Fruit fly (Drosophila melanogaster) whole organism, embryonic: ENCODE data around the gene CG4465.

Experiments
- Aef1 ChIP-seq: fragments of 200-800 bp; sonication (Bioruptor generic); IDR thresholded peaks from 3 replicates; pipeline ENCODE4 v1.3.6; 2022; ENCODE audit warnings: missing biosample characterization, missing genetic modification characterization
- CG10147 ChIP-seq: fragments of 200-800 bp; sonication (Bioruptor generic); optimal IDR thresholded peaks from 2 replicates; lab custom pipeline; 2019; ENCODE audit warnings: missing biosample characterization, mild to moderate bottlenecking, missing genetic modification characterization, moderate library complexity
- CG10959 ChIP-seq: fragments of 200-800 bp; sonication (Bioruptor generic); IDR thresholded peaks from 2 replicates; pipeline ENCODE4 v1.3.6; 2022; ENCODE audit warnings: missing biosample characterization, missing genetic modification characterization
- CG11456 ChIP-seq: fragments of 200-800 bp; sonication (Bioruptor generic); IDR thresholded peaks from 3 replicates; pipeline ENCODE4 v1.3.6; 2022; ENCODE audit warnings: missing biosample characterization, missing genetic modification characterization
- CG12659 ChIP-seq: fragments of 200-800 bp; sonication (Bioruptor generic); optimal IDR thresholded peaks from 3 replicates; lab custom pipeline; 2017; ENCODE audit warnings: mild to moderate bottlenecking, missing biosample characterization, missing genetic modification reagents, missing genetic modification characterization
- CG13624 ChIP-seq: fragments of 200-800 bp; sonication (Bioruptor generic); optimal IDR thresholded peaks from 2 replicates; lab custom pipeline; 2016; ENCODE audit warnings: missing biosample characterization, missing genetic modification characterization
- CG13775 ChIP-seq: fragments of 200-800 bp; sonication (Bioruptor generic); optimal IDR thresholded peaks from 3 replicates; lab custom pipeline; 2017; ENCODE audit warnings: missing biosample characterization, mild to moderate bottlenecking, missing genetic modification characterization
- CG14014 ChIP-seq: fragments of 200-800 bp; sonication (Bioruptor generic); IDR thresholded peaks from 2 replicates; pipeline ENCODE4 v1.3.6; 2022; ENCODE audit warnings: missing biosample characterization, missing genetic modification characterization
- CG15479 ChIP-seq: fragments of 200-800 bp; sonication (Bioruptor generic); optimal IDR thresholded peaks from 3 replicates; lab custom pipeline; 2019; ENCODE audit warnings: missing biosample characterization, mild to moderate bottlenecking, missing genetic modification characterization, moderate library complexity
- CG18599 ChIP-seq: fragments of 200-800 bp; sonication (Bioruptor generic); optimal IDR thresholded peaks from 3 replicates; lab custom pipeline; 2017; ENCODE audit warnings: missing biosample characterization, missing genetic modification characterization, mild to moderate bottlenecking, moderate library complexity, missing genetic modification reagents
- CG18619 ChIP-seq: fragments of 200-800 bp; sonication (Bioruptor generic); optimal IDR thresholded peaks from 3 replicates; lab custom pipeline; 2017; ENCODE audit warnings: missing biosample characterization, mild to moderate bottlenecking, missing genetic modification characterization
- CG43689 ChIP-seq: fragments of 200-800 bp; sonication (Bioruptor generic); IDR thresholded peaks from 2 replicates; pipeline ENCODE4 v1.3.6; 2022; ENCODE audit warnings: missing biosample characterization, missing genetic modification characterization
- CG5953 ChIP-seq: fragments of 200-800 bp; sonication (Bioruptor generic); IDR thresholded peaks from 2 replicates; pipeline ENCODE4 v1.3.6; 2022; ENCODE audit warnings: missing biosample characterization, missing genetic modification characterization
- CG6689 ChIP-seq: fragments of 200-800 bp; sonication (Bioruptor generic); IDR thresholded peaks from 2 replicates; pipeline ENCODE4 v1.3.6; 2022; ENCODE audit warnings: missing biosample characterization, missing genetic modification characterization
- CG6813 ChIP-seq: fragments of 200-800 bp; sonication (Bioruptor generic); optimal IDR thresholded peaks from 2 replicates; lab custom pipeline; 2017; ENCODE audit warnings: missing biosample characterization, missing genetic modification characterization, mild to moderate bottlenecking, moderate library complexity, missing genetic modification reagents
- CG8290 ChIP-seq, 3 experiments: fragments of 200-800 bp; sonication (Bioruptor generic); optimal IDR thresholded peaks; 2 replicates each; lab custom pipeline; 2016 to 2019; ENCODE audit warnings: missing biosample characterization in 3 of 3, missing genetic modification characterization in 3 of 3, mild to moderate bottlenecking in 2 of 3, moderate library complexity in 1 of 3
- D ChIP-seq, 2 experiments: fragments of 200-800 bp in 1 of 2; fragments of >200 bp in 1 of 2; sonication (Bioruptor generic) in 1 of 2; optimal IDR thresholded peaks; 2 replicates in 1 of 2; 3 replicates in 1 of 2; lab custom pipeline; 2017; ENCODE audit warnings: mild to moderate bottlenecking in 1 of 2, missing biosample characterization in 1 of 2, missing genetic modification characterization in 1 of 2, missing genetic modification reagents in 1 of 2
- Dfd ChIP-seq, 2 experiments: fragments of >200 bp; optimal IDR thresholded peaks; 2 replicates each; lab custom pipeline; 2017; ENCODE audit warnings: missing biosample characterization in 2 of 2, missing genetic modification characterization in 2 of 2
- Ets65A ChIP-seq: fragments of 200-800 bp; sonication (Bioruptor generic); peaks from one replicate; lab custom pipeline; 2016; ENCODE audit warnings: missing biosample characterization, missing genetic modification characterization
- Hr51 ChIP-seq, 2 experiments: fragments of 200-800 bp; sonication (Bioruptor generic); optimal IDR thresholded peaks; 2 replicates in 1 of 2; 3 replicates in 1 of 2; lab custom pipeline; 2016 to 2018; ENCODE audit warnings: missing biosample characterization in 2 of 2, missing genetic modification characterization in 2 of 2, mild to moderate bottlenecking in 1 of 2, moderate library complexity in 1 of 2
- Hsf ChIP-seq: fragments of 200-800 bp; sonication (Bioruptor generic); optimal IDR thresholded peaks from 3 replicates; lab custom pipeline; 2016; ENCODE audit warnings: missing biosample characterization, missing genetic modification characterization
- Jarid2 ChIP-seq: fragments of 200-800 bp; sonication (Bioruptor generic); optimal IDR thresholded peaks from 3 replicates; lab custom pipeline; 2017; ENCODE audit warnings: mild to moderate bottlenecking, missing biosample characterization, missing genetic modification reagents, missing genetic modification characterization
- Med ChIP-seq: fragments of 200-800 bp; sonication (Bioruptor generic); peaks from one replicate; lab custom pipeline; 2016; ENCODE audit warnings: missing biosample characterization, missing genetic modification characterization, mild to moderate bottlenecking, inconsistent platforms, moderate library complexity
- NK7.1 ChIP-seq: fragments of 200-800 bp; sonication (Bioruptor generic); optimal IDR thresholded peaks from 3 replicates; lab custom pipeline; 2016; ENCODE audit warnings: missing biosample characterization, missing genetic modification characterization
- Nf-YB ChIP-seq: fragments of 200-800 bp; sonication (Bioruptor generic); optimal IDR thresholded peaks from 3 replicates; lab custom pipeline; 2019; ENCODE audit warnings: missing biosample characterization, mild to moderate bottlenecking, missing genetic modification characterization, moderate library complexity
- Oaz ChIP-seq: fragments of 200-800 bp; sonication (Bioruptor generic); IDR thresholded peaks from 2 replicates; pipeline ENCODE4 v1.3.6; 2022; ENCODE audit warnings: missing biosample characterization, missing genetic modification characterization
- Oli ChIP-seq: fragments of 200-800 bp; sonication (Bioruptor generic); optimal IDR thresholded peaks from 2 replicates; lab custom pipeline; 2018; ENCODE audit warnings: missing biosample characterization, mild to moderate bottlenecking, missing genetic modification characterization, moderate library complexity
- Optix ChIP-seq: fragments of 200-800 bp; sonication (Bioruptor generic); IDR thresholded peaks from 3 replicates; pipeline ENCODE4 v1.3.6; 2022; ENCODE audit warnings: missing biosample characterization, missing genetic modification characterization
- Rfx ChIP-seq: fragments of 200-800 bp; sonication (Bioruptor generic); IDR thresholded peaks from 2 replicates; pipeline ENCODE4 v1.3.6; 2022; ENCODE audit warnings: missing biosample characterization, missing genetic modification characterization
- bsh ChIP-seq, 2 experiments: fragments of 200-800 bp; sonication (Bioruptor generic); optimal IDR thresholded peaks; 2 replicates each; lab custom pipeline; 2017 to 2018; ENCODE audit warnings: mild to moderate bottlenecking in 2 of 2, missing biosample characterization in 2 of 2, missing genetic modification characterization in 2 of 2, moderate library complexity in 1 of 2
- cato ChIP-seq: fragments of 200-800 bp; sonication (Bioruptor generic); optimal IDR thresholded peaks from 2 replicates; lab custom pipeline; 2016; ENCODE audit warnings: missing biosample characterization, missing genetic modification characterization, borderline replicate concordance
- ci ChIP-seq: fragments of 200-800 bp; sonication (Bioruptor generic); IDR thresholded peaks from 3 replicates; pipeline ENCODE4 v1.3.6; 2022; ENCODE audit warnings: missing biosample characterization, missing genetic modification characterization
- corto ChIP-seq: fragments of 200-800 bp; sonication (Bioruptor generic); optimal IDR thresholded peaks from 2 replicates; lab custom pipeline; 2016; ENCODE audit warnings: missing biosample characterization, mild to moderate bottlenecking, missing genetic modification characterization, moderate library complexity
- dati ChIP-seq: fragments of 200-800 bp; sonication (Bioruptor generic); IDR thresholded peaks from 2 replicates; pipeline ENCODE4 v1.3.6; 2022; ENCODE audit warnings: missing biosample characterization, missing genetic modification characterization
- dysf ChIP-seq: fragments of 200-800 bp; sonication (Bioruptor generic); IDR thresholded peaks from 3 replicates; pipeline ENCODE4 v1.3.6; 2022; ENCODE audit warnings: missing biosample characterization, missing genetic modification characterization
- grn ChIP-seq: fragments of 200-800 bp; sonication (Bioruptor generic); optimal IDR thresholded peaks from 3 replicates; lab custom pipeline; 2017; ENCODE audit warnings: missing biosample characterization, missing genetic modification characterization
- ken ChIP-seq: fragments of 200-800 bp; sonication (Bioruptor generic); IDR thresholded peaks from 3 replicates; pipeline ENCODE4 v1.3.6; 2022; ENCODE audit warnings: missing biosample characterization, missing genetic modification characterization
- kni ChIP-seq: fragments of 200-800 bp; sonication (Bioruptor generic); optimal IDR thresholded peaks from 3 replicates; lab custom pipeline; 2017; ENCODE audit warnings: mild to moderate bottlenecking, missing biosample characterization, missing genetic modification reagents, missing genetic modification characterization
- peb ChIP-seq: fragments of 200-800 bp; sonication (Bioruptor generic); IDR thresholded peaks from 2 replicates; pipeline ENCODE4 v1.3.6; 2022; ENCODE audit warnings: missing biosample characterization, missing genetic modification characterization
- pita ChIP-seq: fragments of 200-800 bp; sonication (Bioruptor generic); optimal IDR thresholded peaks from 2 replicates; lab custom pipeline; 2017; ENCODE audit warnings: missing biosample characterization, mild to moderate bottlenecking, missing genetic modification characterization
- pzg ChIP-seq: fragments of 200-800 bp; sonication (Bioruptor generic); optimal IDR thresholded peaks from 3 replicates; lab custom pipeline; 2018; ENCODE audit warnings: missing biosample characterization, mild to moderate bottlenecking, missing genetic modification characterization, moderate library complexity
- ranshi ChIP-seq: fragments of 200-800 bp; sonication (Bioruptor generic); IDR thresholded peaks from 2 replicates; pipeline ENCODE4 v1.3.6; 2022; ENCODE audit warnings: missing biosample characterization, missing genetic modification characterization
- row ChIP-seq: fragments of 200-800 bp; sonication (Bioruptor generic); IDR thresholded peaks from 3 replicates; pipeline ENCODE4 v1.3.6; 2022; ENCODE audit warnings: missing biosample characterization, missing genetic modification characterization
- scrt ChIP-seq: fragments of 200-800 bp; sonication (Bioruptor generic); optimal IDR thresholded peaks from 2 replicates; lab custom pipeline; 2018; ENCODE audit warnings: missing biosample characterization, mild to moderate bottlenecking, missing genetic modification characterization, moderate library complexity
- slbo ChIP-seq: fragments of 200-800 bp; sonication (Bioruptor generic); IDR thresholded peaks from 2 replicates; pipeline ENCODE4 v1.3.6; 2022; ENCODE audit warnings: missing biosample characterization, missing genetic modification characterization
- tgo ChIP-seq: fragments of 200-800 bp; sonication (Bioruptor generic); IDR thresholded peaks from 3 replicates; pipeline ENCODE4 v1.3.6; 2022; ENCODE audit warnings: missing biosample characterization, missing genetic modification characterization
- tna ChIP-seq: fragments of 200-800 bp; sonication (Bioruptor generic); IDR thresholded peaks from 2 replicates; pipeline ENCODE4 v1.3.6; 2022; ENCODE audit warnings: missing biosample characterization, missing genetic modification characterization; ENCODE audit not compliant: partially characterized antibody

Gene CG4465

dm6 chr3R:19875118-19875887 is 42.3 kb downstream of the CG4465 start, which contains the start of gene Mrp5:
Mrp5 (minus strand) TSS chr3R:19875678.
- peak; percentile 53; the same call in 1 of the 2 replicates for TF ChIP-seq CG14014 (GFP tag; lab: Robert Waterston, UW)
- peak; percentile 17 for TF ChIP-seq CG13624 (GFP tag; lab: Kevin White, UChicago)
- TF ChIP-seq Aef1 (GFP tag; lab: Robert Waterston, UW) = peak; percentile 49; the same call in 2 of the 3 replicates
- no peak for TF ChIP-seq dati (GFP tag; lab: Robert Waterston, UW)
- TF ChIP-seq grn (GFP tag; lab: Kevin White, UChicago) = peak; percentile 71
- no peak for TF ChIP-seq CG8290 (GFP tag; optimal IDR thresholded peaks at IDR 0.05; lab: Kevin White, UChicago)
- peak in 1 of 2 experiments; percentile 20 for TF ChIP-seq CG8290 (tag; optimal IDR thresholded peaks at IDR 0.05; lab: Kevin White, UChicago)
- peak; percentile 63 for TF ChIP-seq kni
- TF ChIP-seq NK7.1 (GFP tag; lab: Kevin White, UChicago) = peak; percentile 6
- TF ChIP-seq Rfx (GFP tag; lab: Robert Waterston, UW) = peak; percentile 77
- no peak for TF ChIP-seq cato
- TF ChIP-seq ranshi (GFP tag; lab: Robert Waterston, UW) = peak; percentile 48; the same call in 1 of the 2 replicates
- peak; percentile 15; the same call in 1 of the 2 replicates for TF ChIP-seq tna (GFP tag; lab: Robert Waterston, UW)
- TF ChIP-seq ken (GFP tag; lab: Robert Waterston, UW) = peak; percentile 48; the same call in 1 of the 3 replicates
- TF ChIP-seq Oaz = peak; percentile 18; the same call in 1 of the 2 replicates
- TF ChIP-seq Hr51 (GFP tag; optimal IDR thresholded peaks at IDR 0.05; lab: Kevin White, UChicago) = peak in 1 of 2 experiments; percentile 40
- TF ChIP-seq Hsf (GFP tag; lab: Kevin White, UChicago) = peak; percentile 7
- no peak; the same call in 1 of the 2 replicates for TF ChIP-seq CG10959
- peak; percentile 52 for TF ChIP-seq Jarid2
- peak; percentile 35 for TF ChIP-seq CG6813
- TF ChIP-seq tgo (GFP tag; lab: Robert Waterston, UW) = peak; percentile 63
- peak; percentile 76 for TF ChIP-seq ci (GFP tag; lab: Robert Waterston, UW)
- peak; percentile 36 for TF ChIP-seq CG18599 (GFP tag; lab: Kevin White, UChicago)
- 0 out of 2 replicates have a peak, but pooled peaks have one; percentile 12 for TF ChIP-seq peb (GFP tag; lab: Robert Waterston, UW)
- peak; percentile 80 for TF ChIP-seq CG11456 (GFP tag; lab: Robert Waterston, UW)
- TF ChIP-seq CG15479 (GFP tag; lab: Kevin White, UChicago) = no peak
- peak; percentile 89 for TF ChIP-seq row
- TF ChIP-seq pzg (GFP tag; lab: Kevin White, UChicago) = peak; percentile 8
- no peak for TF ChIP-seq CG18619 (GFP tag; lab: Kevin White, UChicago)
- TF ChIP-seq Nf-YB (GFP tag; lab: Kevin White, UChicago) = peak; percentile 4
- TF ChIP-seq dysf (GFP tag; lab: Robert Waterston, UW) = peak; percentile 52; the same call in 1 of the 3 replicates
- TF ChIP-seq Oli (tag; lab: Kevin White, UChicago) = peak; percentile 11
- TF ChIP-seq bsh (GFP tag; optimal IDR thresholded peaks at IDR 0.05; lab: Kevin White, UChicago) = peak; percentile 21 to 35
- TF ChIP-seq Ets65A (GFP tag; lab: Kevin White, UChicago) = peak; percentile 73
- peak; percentile 51 for TF ChIP-seq CG13775 (GFP tag; lab: Kevin White, UChicago)
- peak; percentile 26 for TF ChIP-seq CG12659 (GFP tag; lab: Kevin White, UChicago)
- TF ChIP-seq slbo (GFP tag; lab: Robert Waterston, UW) = peak; percentile 80
- TF ChIP-seq CG5953 = peak; percentile 62
- peak; percentile 32 for TF ChIP-seq Med
- peak; percentile 57 for TF ChIP-seq CG6689
- TF ChIP-seq pita (GFP tag; lab: Kevin White, UChicago) = no peak
- peak; percentile 50; the same call in 1 of the 2 replicates for TF ChIP-seq CG43689
- no peak for TF ChIP-seq Dfd (GFP tag; optimal IDR thresholded peaks at IDR 0.05; lab: Kevin White, UChicago)
- TF ChIP-seq D (optimal IDR thresholded peaks at IDR 0.05; lab: Kevin White, UChicago) = no peak
- TF ChIP-seq D (GFP tag; optimal IDR thresholded peaks at IDR 0.05; lab: Kevin White, UChicago) = peak; percentile 25
- TF ChIP-seq scrt = no peak
- TF ChIP-seq Optix (GFP tag; lab: Robert Waterston, UW) = peak; percentile 61; the same call in 2 of the 3 replicates
- TF ChIP-seq corto (GFP tag; lab: Kevin White, UChicago) = no peak
- no peak for TF ChIP-seq CG10147 (GFP tag; lab: Kevin White, UChicago)
